Fruit fly (Drosophila melanogaster): Measurements from ENCODE around the gene Saf-B.
A peak's percentile ranks its signal among the peaks of the same experiment; 100 is the strongest.

Saf-B gene

DNA sequence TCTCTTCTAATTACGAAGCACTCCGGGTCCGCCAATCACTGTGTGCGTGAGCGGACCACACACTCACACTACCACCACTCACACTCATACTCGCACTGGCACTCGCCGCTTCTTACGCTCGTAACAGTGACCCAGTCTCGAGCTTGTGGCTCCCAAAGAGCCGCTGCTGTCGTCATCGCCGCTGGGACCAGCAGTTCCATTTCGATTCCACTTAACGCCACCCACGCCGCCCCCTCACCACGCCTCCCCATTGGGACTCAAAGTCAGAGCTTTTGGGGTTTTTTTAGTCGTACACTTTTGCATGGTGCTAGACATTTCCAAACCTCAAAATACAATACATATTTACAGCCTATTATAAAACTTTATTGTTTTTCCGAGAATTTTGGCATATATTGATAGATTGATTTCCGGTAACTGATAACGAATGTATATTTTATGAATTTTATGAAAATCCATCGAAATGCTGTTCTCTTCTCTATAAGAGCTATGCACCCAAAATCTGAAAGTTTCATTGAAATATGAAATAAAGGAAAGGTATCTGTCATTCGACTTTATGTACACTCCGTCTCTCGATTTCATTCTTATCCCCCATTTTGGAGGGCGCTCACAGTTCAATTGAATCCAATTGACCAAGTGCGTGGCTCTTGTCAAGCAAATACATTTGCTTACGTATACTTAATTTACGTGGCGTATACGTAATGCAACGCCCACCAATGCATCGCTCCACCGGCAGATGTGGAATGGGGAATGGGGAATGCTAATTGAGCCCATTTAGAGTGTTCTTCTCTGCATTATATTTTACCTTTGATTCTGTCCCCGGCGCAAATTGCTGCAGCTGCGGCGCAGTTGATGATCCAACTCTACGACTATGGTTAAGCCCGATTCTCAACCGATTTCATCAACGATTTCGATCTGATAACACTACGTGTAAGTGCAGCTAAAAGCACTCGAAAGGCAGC lies 45.7 kb upstream of the Saf-B start, which contains the start of gene CG42331 (continued):
- TF ChIP-seq caup (GFP tag; optimal IDR thresholded peaks at IDR 0.05; ENCODE audit: severe bottlenecking), result peak; percentile 27
- TF ChIP-seq vnd (GFP tag; IDR thresholded peaks at IDR 0.05; ENCODE audit: partially characterized antibody), result no peak
- TF ChIP-seq shn (GFP tag; optimal IDR thresholded peaks at IDR 0.05), result peak; percentile 57

dm6 chr3R:24773016-24773415 lies 44.2 kb upstream of the Saf-B start:
- TF ChIP-seq Fer1 (GFP tag; optimal IDR thresholded peaks at IDR 0.05) (no peak), ken (GFP tag; IDR thresholded peaks at IDR 0.05) (no peak), CG13624 (GFP tag; optimal IDR thresholded peaks at IDR 0.05) (no peak), jing (GFP tag; optimal IDR thresholded peaks at IDR 0.05) (no peak), Chrac-16 (GFP tag; optimal IDR thresholded peaks at IDR 0.05) (no peak), kni (GFP tag; optimal IDR thresholded peaks at IDR 0.05) (peak; percentile 39), Ets65A (GFP tag) (peak; percentile 62), CG11695 (GFP tag; IDR thresholded peaks at IDR 0.05) (no peak), CG4282 (GFP tag; optimal IDR thresholded peaks at IDR 0.05) (no peak), CG2889 (GFP tag; IDR thresholded peaks at IDR 0.05) (no peak), Blimp-1 (GFP tag; optimal IDR thresholded peaks at IDR 0.05) (peak; percentile 84), CG17359 (tag; optimal IDR thresholded peaks at IDR 0.05) (no peak), CG8944 (GFP tag; optimal IDR thresholded peaks at IDR 0.05) (no peak), aop (GFP tag; IDR thresholded peaks at IDR 0.05) (no peak), Hey (tag; optimal IDR thresholded peaks at IDR 0.05) (no peak)

dm6 chr3R:24773422-24773821 lies 43.8 kb upstream of the Saf-B start:
- TF ChIP-seq dimm (GFP tag; IDR thresholded peaks at IDR 0.05), result no peak
- no peak for TF ChIP-seq dan (GFP tag; IDR thresholded peaks at IDR 0.05)
- no peak for TF ChIP-seq h (optimal IDR thresholded peaks at IDR 0.05)
- peak; percentile 58 for TF ChIP-seq sqz (GFP tag; optimal IDR thresholded peaks at IDR 0.05)
- TF ChIP-seq abd-A (tag; optimal IDR thresholded peaks at IDR 0.05), result peak; percentile 2

DNA sequence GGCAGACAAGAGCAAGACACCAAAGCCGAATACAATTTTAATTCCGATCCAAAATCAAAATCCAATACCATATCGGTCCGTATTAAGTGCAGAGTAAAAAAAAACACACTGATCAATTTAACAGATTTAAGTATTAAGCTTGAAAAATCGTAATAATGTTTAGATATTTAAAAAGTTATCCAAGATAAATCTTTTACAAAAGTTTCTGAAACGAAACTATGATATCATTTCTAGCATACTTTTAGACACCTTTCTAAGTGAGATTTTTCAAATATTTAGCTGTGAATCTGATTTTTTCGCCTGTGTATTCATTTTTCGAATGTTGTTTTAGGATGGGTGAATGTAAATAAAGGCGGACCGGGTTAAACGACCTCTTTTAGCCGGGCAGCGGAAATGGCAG lies 40.2 kb upstream of the Saf-B start:
- TF ChIP-seq Optix (GFP tag; IDR thresholded peaks at IDR 0.05), result no peak
- no peak for TF ChIP-seq CG17328 (GFP tag; IDR thresholded peaks at IDR 0.05)
- TF ChIP-seq Elba2 (GFP tag; optimal IDR thresholded peaks at IDR 0.05), result no peak
- TF ChIP-seq Asciz (GFP tag; optimal IDR thresholded peaks at IDR 0.05), result peak; percentile 9
- TF ChIP-seq CG4360 (GFP tag; IDR thresholded peaks at IDR 0.05), result no peak
- peak; percentile 33 for TF ChIP-seq sens (GFP tag)
- TF ChIP-seq Drgx (GFP tag; IDR thresholded peaks at IDR 0.05), result no peak
- TF ChIP-seq dmrt99B (tag; optimal IDR thresholded peaks at IDR 0.05), result peak; percentile 12
- peak; percentile 50 for TF ChIP-seq Sox102F (GFP tag; optimal IDR thresholded peaks at IDR 0.05)
- no peak for TF ChIP-seq CG11695 (GFP tag; IDR thresholded peaks at IDR 0.05)
- no peak for TF ChIP-seq pb (GFP tag; optimal IDR thresholded peaks at IDR 0.05)
- no peak for TF ChIP-seq dimm (GFP tag; IDR thresholded peaks at IDR 0.05)
- peak; percentile 51 for TF ChIP-seq oc (tag; optimal IDR thresholded peaks at IDR 0.05)

All from whole organism, embryonic.